Fruit fly (Drosophila melanogaster) whole organism, embryonic: Measurements from ENCODE around the gene Kdm2.

Source experiments
- Aef1 ChIP-seq: fragments of 200-800 bp; sonication (Bioruptor generic); IDR thresholded peaks from 3 replicates; pipeline ENCODE4 v1.3.6; 2022; ENCODE audit warnings: missing biosample characterization, missing genetic modification characterization
- Antp ChIP-seq: fragments of 200-800 bp; sonication (Bioruptor generic); optimal IDR thresholded peaks from 3 replicates; lab custom pipeline; 2016; ENCODE audit warnings: missing biosample characterization, missing genetic modification characterization
- CG10431 ChIP-seq: fragments of 200-800 bp; sonication (Bioruptor generic); optimal IDR thresholded peaks from 3 replicates; lab custom pipeline; 2018; ENCODE audit warnings: missing biosample characterization, mild to moderate bottlenecking, missing genetic modification characterization
- CG1233 ChIP-seq: fragments of 200-800 bp; sonication (Bioruptor generic); optimal IDR thresholded peaks from 4 replicates; lab custom pipeline; 2018; ENCODE audit warnings: missing biosample characterization, mild to moderate bottlenecking, missing genetic modification characterization
- CG12659 ChIP-seq: fragments of 200-800 bp; sonication (Bioruptor generic); optimal IDR thresholded peaks from 3 replicates; lab custom pipeline; 2017; ENCODE audit warnings: mild to moderate bottlenecking, missing biosample characterization, missing genetic modification reagents, missing genetic modification characterization
- CG12942 ChIP-seq: fragments of 200-800 bp; sonication (Bioruptor generic); optimal IDR thresholded peaks from 3 replicates; lab custom pipeline; 2016; ENCODE audit warnings: missing biosample characterization, missing genetic modification characterization
- CG13287 ChIP-seq: fragments of 200-800 bp; sonication (Bioruptor generic); IDR thresholded peaks from 2 replicates; pipeline ENCODE4 v1.3.6; 2022; ENCODE audit warnings: missing biosample characterization, missing genetic modification characterization; ENCODE audit not compliant: partially characterized antibody
- CG17359 ChIP-seq: fragments of 200-800 bp; sonication (Bioruptor generic); optimal IDR thresholded peaks from 3 replicates; lab custom pipeline; 2018; ENCODE audit warnings: missing biosample characterization, mild to moderate bottlenecking, missing genetic modification characterization, moderate library complexity
- CG17361 ChIP-seq: fragments of 200-800 bp; sonication (Bioruptor generic); IDR thresholded peaks from 3 replicates; pipeline ENCODE4 v1.3.6; 2022; ENCODE audit warnings: missing biosample characterization, missing genetic modification characterization
- CG17829 ChIP-seq: fragments of 200-800 bp; optimal IDR thresholded peaks from 2 replicates; lab custom pipeline; 2019; ENCODE audit warnings: missing biosample characterization, mild to moderate bottlenecking, missing genetic modification characterization, moderate library complexity
- CG18262 ChIP-seq: fragments of 200-800 bp; optimal IDR thresholded peaks from 3 replicates; lab custom pipeline; 2019; ENCODE audit warnings: missing biosample characterization, mild to moderate bottlenecking, missing genetic modification characterization, moderate library complexity
- CG2116 ChIP-seq: fragments of 200-800 bp; sonication (Bioruptor generic); optimal IDR thresholded peaks from 3 replicates; lab custom pipeline; 2018; ENCODE audit warnings: missing biosample characterization, mild to moderate bottlenecking, missing genetic modification characterization
- CG2712 ChIP-seq: fragments of 200-800 bp; optimal IDR thresholded peaks from 3 replicates; lab custom pipeline; 2019; ENCODE audit warnings: missing biosample characterization, mild to moderate bottlenecking, missing genetic modification characterization, moderate library complexity
- CG3847 ChIP-seq: fragments of 200-800 bp; sonication (Bioruptor generic); IDR thresholded peaks from 2 replicates; pipeline ENCODE4 v1.3.6; 2022; ENCODE audit warnings: missing biosample characterization, missing genetic modification characterization
- CG6854 ChIP-seq: fragments of 200-800 bp; sonication (Bioruptor generic); optimal IDR thresholded peaks from 3 replicates; lab custom pipeline; 2017; ENCODE audit warnings: missing biosample characterization, mild to moderate bottlenecking, missing genetic modification characterization
- CG7372 ChIP-seq: fragments of 200-800 bp; sonication (Bioruptor generic); IDR thresholded peaks from 2 replicates; pipeline ENCODE4 v1.3.6; 2022; ENCODE audit warnings: missing biosample characterization, missing genetic modification characterization
- CG9215 ChIP-seq: fragments of 200-800 bp; sonication (Bioruptor generic); IDR thresholded peaks from 2 replicates; pipeline ENCODE4 v1.3.6; 2022; ENCODE audit warnings: missing biosample characterization, missing genetic modification characterization
- Camta ChIP-seq: fragments of 200-800 bp; sonication (Bioruptor generic); optimal IDR thresholded peaks from 2 replicates; lab custom pipeline; 2016; ENCODE audit warnings: missing biosample characterization, missing genetic modification characterization
- D19B ChIP-seq: fragments of 200-800 bp; sonication (Bioruptor generic); optimal IDR thresholded peaks from 2 replicates; lab custom pipeline; 2017; ENCODE audit warnings: missing biosample characterization, mild to moderate bottlenecking, missing genetic modification characterization
- Dad ChIP-seq: fragments of 200-800 bp; sonication (Bioruptor generic); optimal IDR thresholded peaks from 3 replicates; lab custom pipeline; 2016; ENCODE audit warnings: missing biosample characterization, missing genetic modification characterization
- Dek ChIP-seq: fragments of 200-800 bp; sonication (Bioruptor generic); optimal IDR thresholded peaks from 3 replicates; lab custom pipeline; 2019; ENCODE audit warnings: missing biosample characterization, mild to moderate bottlenecking, missing genetic modification characterization, moderate library complexity
- Dp ChIP-seq: fragments of 200-800 bp; sonication (Bioruptor generic); optimal IDR thresholded peaks from 2 replicates; lab custom pipeline; 2018; ENCODE audit warnings: missing biosample characterization, mild to moderate bottlenecking, missing genetic modification characterization, moderate library complexity
- E2f2 ChIP-seq: fragments of 200-800 bp; sonication (Bioruptor generic); IDR thresholded peaks from 2 replicates; pipeline ENCODE4 v1.3.6; 2022; ENCODE audit warnings: missing biosample characterization, missing genetic modification characterization
- ERR ChIP-seq: fragments of 200-800 bp; sonication (Bioruptor generic); optimal IDR thresholded peaks from 2 replicates; lab custom pipeline; 2016; ENCODE audit warnings: missing biosample characterization, missing genetic modification characterization
- Ets65A ChIP-seq: fragments of 200-800 bp; sonication (Bioruptor generic); peaks from one replicate; lab custom pipeline; 2016; ENCODE audit warnings: missing biosample characterization, missing genetic modification characterization
- HLH4C ChIP-seq: fragments of 200-800 bp; sonication (Bioruptor generic); IDR thresholded peaks from 3 replicates; pipeline ENCODE4 v1.3.6; 2022; ENCODE audit warnings: missing biosample characterization, missing genetic modification characterization; ENCODE audit not compliant: partially characterized antibody
- HLH54F ChIP-seq: fragments of 200-800 bp; sonication (Bioruptor generic); optimal IDR thresholded peaks from 3 replicates; lab custom pipeline; 2016; ENCODE audit warnings: missing biosample characterization, missing genetic modification characterization
- Kr ChIP-seq: fragments of 200-800 bp; sonication (Bioruptor generic); optimal IDR thresholded peaks from 2 replicates; lab custom pipeline; 2017; ENCODE audit warnings: missing biosample characterization, mild to moderate bottlenecking, missing genetic modification characterization
- Med ChIP-seq: fragments of 200-800 bp; sonication (Bioruptor generic); peaks from one replicate; lab custom pipeline; 2016; ENCODE audit warnings: missing biosample characterization, missing genetic modification characterization, mild to moderate bottlenecking, inconsistent platforms, moderate library complexity
- Myb ChIP-seq: fragments of 200-800 bp; sonication (Bioruptor generic); optimal IDR thresholded peaks from 2 replicates; lab custom pipeline; 2016; ENCODE audit warnings: missing biosample characterization, missing genetic modification characterization
- Pdp1 ChIP-seq, 2 experiments: fragments of 200-800 bp; sonication (Bioruptor generic); optimal IDR thresholded peaks; 3 replicates each; lab custom pipeline; 2016; ENCODE audit warnings: missing biosample characterization in 2 of 2, missing genetic modification characterization in 2 of 2, mild to moderate bottlenecking in 1 of 2, moderate library complexity in 1 of 2
- YL-1 ChIP-seq: fragments of 200-800 bp; sonication (Bioruptor generic); optimal IDR thresholded peaks from 3 replicates; lab custom pipeline; 2017; ENCODE audit warnings: missing biosample characterization, mild to moderate bottlenecking, missing genetic modification characterization
- chif ChIP-seq, 2 experiments: fragments of 200-800 bp; sonication (Bioruptor generic); optimal IDR thresholded peaks; 3 replicates each; lab custom pipeline; 2016; ENCODE audit warnings: missing biosample characterization in 2 of 2, missing genetic modification characterization in 2 of 2
- eve ChIP-seq, 2 experiments: fragments of >200 bp; optimal IDR thresholded peaks; 2 replicates each; lab custom pipeline; 2017; ENCODE audit warnings: missing biosample characterization in 2 of 2, missing genetic modification characterization in 2 of 2
- eyg ChIP-seq: fragments of 200-800 bp; sonication (Bioruptor generic); optimal IDR thresholded peaks from 3 replicates; lab custom pipeline; 2016; ENCODE audit warnings: missing biosample characterization, missing genetic modification characterization
- grau ChIP-seq: fragments of 200-800 bp; optimal IDR thresholded peaks from 3 replicates; lab custom pipeline; 2019; ENCODE audit warnings: missing biosample characterization, mild to moderate bottlenecking, missing genetic modification characterization, moderate library complexity
- hkb ChIP-seq, 2 experiments: fragments of 200-800 bp in 1 of 2; fragments of >200 bp in 1 of 2; sonication (Bioruptor generic) in 1 of 2; IDR thresholded peaks in 1 of 2; optimal IDR thresholded peaks in 1 of 2; 2 replicates each; pipeline versions ENCODE4 v1.3.6 to Lab custom; 2017 to 2022; ENCODE audit warnings: missing biosample characterization in 1 of 2, missing genetic modification characterization in 1 of 2
- knrl ChIP-seq: fragments of 200-800 bp; sonication (Bioruptor generic); IDR thresholded peaks from 3 replicates; pipeline ENCODE4 v1.3.6; 2022; ENCODE audit warnings: missing biosample characterization, missing genetic modification characterization; ENCODE audit not compliant: partially characterized antibody
- lab ChIP-seq: fragments of 200-800 bp; sonication (Bioruptor generic); optimal IDR thresholded peaks from 3 replicates; lab custom pipeline; 2017; ENCODE audit warnings: missing biosample characterization, missing genetic modification characterization, mild to moderate bottlenecking, moderate library complexity, missing genetic modification reagents
- lilli ChIP-seq: fragments of 200-800 bp; sonication (Bioruptor generic); optimal IDR thresholded peaks from 3 replicates; lab custom pipeline; 2016; ENCODE audit warnings: missing biosample characterization, missing genetic modification characterization
- prd ChIP-seq, 3 experiments: fragments of >200 bp in 2 of 3; fragments of 200-800 bp in 1 of 3; sonication (Bioruptor generic) in 1 of 3; optimal IDR thresholded peaks in 2 of 3; IDR thresholded peaks in 1 of 3; 2 replicates in 2 of 3; 3 replicates in 1 of 3; pipeline versions ENCODE4 v1.3.6 to Lab custom; 2017 to 2022; ENCODE audit warnings: missing biosample characterization in 1 of 3, missing genetic modification characterization in 1 of 3
- row ChIP-seq: fragments of 200-800 bp; sonication (Bioruptor generic); IDR thresholded peaks from 3 replicates; pipeline ENCODE4 v1.3.6; 2022; ENCODE audit warnings: missing biosample characterization, missing genetic modification characterization
- sens-2 ChIP-seq: fragments of 200-800 bp; sonication (Bioruptor generic); IDR thresholded peaks from 2 replicates; pipeline ENCODE4 v1.3.6; 2022; ENCODE audit warnings: missing biosample characterization, missing genetic modification characterization
- stwl ChIP-seq: fragments of 200-800 bp; sonication (Bioruptor generic); optimal IDR thresholded peaks from 3 replicates; lab custom pipeline; 2018; ENCODE audit warnings: missing biosample characterization, mild to moderate bottlenecking, missing genetic modification characterization, moderate library complexity
- sug ChIP-seq: fragments of 200-800 bp; optimal IDR thresholded peaks from 2 replicates; lab custom pipeline; 2019; ENCODE audit warnings: missing biosample characterization, mild to moderate bottlenecking, missing genetic modification characterization, moderate library complexity
- ttk ChIP-seq: fragments of 200-800 bp; sonication (Bioruptor generic); IDR thresholded peaks from 2 replicates; pipeline ENCODE4 v2.1.2; 2022; ENCODE audit warnings: missing biosample characterization, missing genetic modification characterization
- twi ChIP-seq: fragments of 200-800 bp; optimal IDR thresholded peaks from 2 replicates; lab custom pipeline; 2019; ENCODE audit warnings: missing biosample characterization, mild to moderate bottlenecking, missing genetic modification characterization, moderate library complexity
- unc-4 ChIP-seq: fragments of 200-800 bp; sonication (Bioruptor generic); IDR thresholded peaks from 2 replicates; pipeline ENCODE4 v1.3.6; 2022; ENCODE audit warnings: missing biosample characterization, missing genetic modification characterization; ENCODE audit not compliant: partially characterized antibody
- zfh2 ChIP-seq: fragments of 200-800 bp; sonication (Bioruptor generic); optimal IDR thresholded peaks from 2 replicates; lab custom pipeline; 2016; ENCODE audit warnings: missing biosample characterization, missing genetic modification characterization

The Kdm2 gene

DNA sequence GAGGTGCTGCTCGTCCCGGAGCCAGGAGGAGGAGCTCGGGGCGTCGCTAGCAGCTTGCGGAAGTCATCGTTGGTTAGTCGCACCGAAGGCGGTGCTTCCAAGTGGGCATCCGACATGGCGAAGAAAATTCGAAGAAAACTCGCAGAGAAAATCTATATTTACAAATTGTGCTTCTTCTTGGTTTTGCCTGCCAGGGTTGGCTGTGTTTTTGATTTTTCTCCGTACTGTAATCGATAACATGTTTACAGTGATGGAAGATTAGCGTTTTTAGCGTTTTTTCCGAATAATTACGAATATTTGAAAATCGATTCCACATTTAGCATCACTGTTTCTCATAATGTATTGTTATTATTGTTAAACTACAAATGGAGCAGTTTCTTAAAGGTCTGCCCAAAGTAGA lies 12.6 kb downstream of the Kdm2 start, which contains the start of the genes beag and Ada (continued):
- TF ChIP-seq CG17829 (tag; lab: Kevin White, UChicago) = peak; percentile 58
- peak; percentile 42 for TF ChIP-seq Antp (GFP tag; lab: Kevin White, UChicago)
- peak; percentile 13 for TF ChIP-seq Dad (GFP tag; lab: Kevin White, UChicago)
- TF ChIP-seq zfh2 (GFP tag; lab: Kevin White, UChicago) = peak; percentile 51
- peak in 1 of 2 experiments; percentile 14 for TF ChIP-seq Pdp1 (GFP tag; optimal IDR thresholded peaks at IDR 0.05; lab: Kevin White, UChicago)
- TF ChIP-seq D19B (GFP tag; lab: Kevin White, UChicago) = no peak
- no peak for TF ChIP-seq eve (GFP tag; optimal IDR thresholded peaks at IDR 0.05; lab: Kevin White, UChicago)
- TF ChIP-seq Dek (tag; lab: Kevin White, UChicago) = peak; percentile 61
- TF ChIP-seq Myb (GFP tag; lab: Kevin White, UChicago) = peak; percentile 40
- TF ChIP-seq twi (tag; lab: Kevin White, UChicago) = peak; percentile 36
- TF ChIP-seq Camta (GFP tag; lab: Kevin White, UChicago) = no peak
- TF ChIP-seq CG13287 (GFP tag; lab: Robert Waterston, UW) = peak; percentile 74
- TF ChIP-seq Kr (GFP tag; lab: Kevin White, UChicago) = no peak
- TF ChIP-seq row (GFP tag; lab: Robert Waterston, UW) = peak; percentile 87
- peak; percentile 33 for TF ChIP-seq HLH54F
- TF ChIP-seq ttk = no peak
- TF ChIP-seq unc-4 (GFP tag; lab: Robert Waterston, UW) = peak; percentile 52
- no peak for TF ChIP-seq CG10431
- peak; percentile 90 for TF ChIP-seq YL-1 (GFP tag; lab: Kevin White, UChicago)
- TF ChIP-seq CG6854 = no peak
- TF ChIP-seq Dp = peak; percentile 58
- peak; percentile 36 for TF ChIP-seq CG17359 (tag; lab: Kevin White, UChicago)
- TF ChIP-seq lab (GFP tag; lab: Kevin White, UChicago) = peak; percentile 26
- TF ChIP-seq grau (tag; lab: Kevin White, UChicago) = peak; percentile 63
- TF ChIP-seq stwl (tag; lab: Kevin White, UChicago) = peak; percentile 66
- peak; percentile 63 for TF ChIP-seq CG12659 (GFP tag; lab: Kevin White, UChicago)
- peak; percentile 34; the same call in 1 of the 3 replicates for TF ChIP-seq knrl (GFP tag; lab: Robert Waterston, UW)
- TF ChIP-seq lilli (GFP tag; lab: Kevin White, UChicago) = peak; percentile 67
- TF ChIP-seq CG7372 (GFP tag; lab: Robert Waterston, UW) = 0 out of 2 replicates have a peak, but pooled peaks have one; percentile 26
- TF ChIP-seq CG1233 = peak; percentile 22
- peak; percentile 40 to 53 for TF ChIP-seq chif (GFP tag; optimal IDR thresholded peaks at IDR 0.05; lab: Kevin White, UChicago)
- TF ChIP-seq HLH4C (GFP tag; lab: Robert Waterston, UW) = peak; percentile 52; the same call in 1 of the 3 replicates
- TF ChIP-seq CG2712 (tag; lab: Kevin White, UChicago) = peak; percentile 54
- no peak for TF ChIP-seq Ets65A (GFP tag; lab: Kevin White, UChicago)
- no peak for TF ChIP-seq prd (optimal IDR thresholded peaks at IDR 0.05; lab: Kevin White, UChicago)
- TF ChIP-seq prd (GFP tag; IDR thresholded peaks at IDR 0.05; lab: Robert Waterston, UW) = peak; percentile 46; the same call in 1 of the 3 replicates
- peak; percentile 71 for TF ChIP-seq E2f2 (GFP tag; lab: Robert Waterston, UW)
- no peak for TF ChIP-seq CG12942 (GFP tag; lab: Kevin White, UChicago)
- TF ChIP-seq Med = peak; percentile 84
- TF ChIP-seq CG9215 = peak; percentile 36; the same call in 1 of the 2 replicates
- no peak for TF ChIP-seq CG17361 (GFP tag; lab: Robert Waterston, UW)
- TF ChIP-seq sens-2 (GFP tag; lab: Robert Waterston, UW) = no peak
- peak; percentile 2 for TF ChIP-seq ERR (GFP tag; lab: Kevin White, UChicago)
- TF ChIP-seq CG18262 (tag; lab: Kevin White, UChicago) = peak; percentile 29
- peak; percentile 93 for TF ChIP-seq CG2116 (GFP tag; lab: Kevin White, UChicago)
- peak; percentile 52; the same call in 1 of the 2 replicates for TF ChIP-seq CG3847 (GFP tag; lab: Robert Waterston, UW)
- TF ChIP-seq Aef1 = peak; percentile 38; the same call in 1 of the 3 replicates
- peak; percentile 30 for TF ChIP-seq eyg (GFP tag; lab: Kevin White, UChicago)
- peak; percentile 63 for TF ChIP-seq sug (tag; lab: Kevin White, UChicago)
- TF ChIP-seq hkb (optimal IDR thresholded peaks at IDR 0.05; lab: Kevin White, UChicago) = no peak
- 0 out of 2 replicates have a peak, but pooled peaks have one; percentile 14 for TF ChIP-seq hkb (GFP tag; IDR thresholded peaks at IDR 0.05; lab: Robert Waterston, UW)
